Worm (Caenorhabditis elegans): ENCODE data around the gene gcsh-1.
A peak's percentile ranks its signal among the peaks of the same experiment; 100 is the strongest.
"Not testable (repeated sequence)": the region's sequence is repeated elsewhere in the genome, so short reads cannot be mapped to it uniquely, and the experiment has no call there.

gcsh-1 gene

DNA sequence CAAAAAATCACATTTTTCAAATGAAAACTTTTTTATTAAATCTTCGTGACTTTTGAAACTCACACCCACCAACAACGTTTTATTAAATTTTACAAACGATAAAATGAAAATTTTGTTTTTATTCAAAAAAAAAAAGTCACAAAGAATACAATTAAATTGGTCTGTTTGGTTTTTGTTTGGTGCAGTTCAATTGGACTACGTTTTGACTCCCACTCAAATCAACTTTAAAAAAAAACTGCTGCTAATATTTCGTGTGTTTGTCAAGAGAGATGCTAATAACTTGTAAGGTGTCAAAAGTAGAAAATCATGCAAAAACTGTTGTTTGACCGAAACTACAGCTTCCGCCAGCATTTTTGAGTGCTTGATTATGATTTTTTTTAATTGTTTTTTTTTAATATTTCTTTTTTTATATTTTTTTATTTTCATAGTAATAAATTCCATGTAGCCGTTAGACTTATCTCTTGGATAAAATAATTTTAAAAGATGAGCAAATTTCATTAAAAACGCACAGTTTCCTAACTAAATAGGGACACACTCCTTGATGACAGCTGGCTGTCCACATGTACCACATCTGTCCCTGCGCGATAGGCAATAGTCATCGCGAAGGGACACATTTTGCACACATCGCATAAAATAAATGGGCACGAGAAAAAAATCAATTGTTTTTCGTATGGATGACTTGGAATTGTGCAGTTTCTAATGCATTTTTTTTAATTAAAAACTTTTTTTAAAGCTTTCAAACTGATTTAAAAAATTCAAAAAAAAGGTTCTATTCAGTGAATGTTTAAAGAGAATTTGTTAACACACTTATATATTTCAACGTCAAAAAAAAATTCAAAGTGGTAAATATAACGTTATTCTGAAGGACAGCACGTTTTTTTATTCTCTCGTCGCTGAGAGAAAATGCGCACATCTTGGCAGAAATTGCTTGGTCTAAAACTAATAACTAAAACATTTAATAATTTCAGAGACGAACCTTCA, 10.7 kb upstream of the gcsh-1 start:
- TF ChIP-seq M03D4.4 (tag; optimal IDR thresholded peaks at IDR 0.05) (peak; percentile 68), lin-13 (tag; optimal IDR thresholded peaks at IDR 0.05) (peak; percentile 94), mls-2 (tag; optimal IDR thresholded peaks at IDR 0.05) (peak; percentile 62), snpc-4 (tag; optimal IDR thresholded peaks at IDR 0.05) (no peak), nhr-2 (tag; optimal IDR thresholded peaks at IDR 0.05) (peak; percentile 75), nhr-76 (tag; optimal IDR thresholded peaks at IDR 0.05) (peak; percentile 28), unc-120 (tag; optimal IDR thresholded peaks at IDR 0.05; ENCODE audit: poor library complexity, severe bottlenecking) (peak; percentile 93), drap-1 (GFP tag; optimal IDR thresholded peaks at IDR 0.05) (peak; percentile 96), mep-1 (tag; optimal IDR thresholded peaks at IDR 0.05) (peak; percentile 98), blmp-1 (tag; optimal IDR thresholded peaks at IDR 0.05) (peak; percentile 24), flh-1 (GFP tag; optimal IDR thresholded peaks at IDR 0.05) (no peak), lsy-2 (tag; optimal IDR thresholded peaks at IDR 0.05) (peak; percentile 91), ztf-11 (tag; optimal IDR thresholded peaks at IDR 0.05) (peak; percentile 96), elt-3 (tag; optimal IDR thresholded peaks at IDR 0.05) (peak; percentile 89), sptf-1 (tag; optimal IDR thresholded peaks at IDR 0.05) (peak; percentile 88), unc-62 (GFP tag; optimal IDR thresholded peaks at IDR 0.05) (peak; percentile 94), pha-4 (tag; optimal IDR thresholded peaks at IDR 0.05) (peak; percentile 99), ceh-83 (GFP tag; optimal IDR thresholded peaks at IDR 0.05) (peak; percentile 69), hlh-1 (tag; optimal IDR thresholded peaks at IDR 0.05) (peak; percentile 83), unc-39 (tag; optimal IDR thresholded peaks at IDR 0.05) (peak; percentile 80), ham-2 (GFP tag; optimal IDR thresholded peaks at IDR 0.05) (peak; percentile 8), elt-1 (tag; optimal IDR thresholded peaks at IDR 0.05; ENCODE audit: borderline replicate concordance, insufficient read depth) (peak; percentile 74), nhr-12 (tag; optimal IDR thresholded peaks at IDR 0.05) (peak; percentile 97), cnd-1 (tag; optimal IDR thresholded peaks at IDR 0.05) (peak; percentile 87), tbx-8 (GFP tag; optimal IDR thresholded peaks at IDR 0.05) (peak; percentile 39), ceh-43 (GFP tag; optimal IDR thresholded peaks at IDR 0.05) (peak; percentile 62), lin-32 (GFP tag; optimal IDR thresholded peaks at IDR 0.05) (peak; percentile 68), nhr-237 (tag; optimal IDR thresholded peaks at IDR 0.05) (peak; percentile 100), sem-2 (GFP tag; optimal IDR thresholded peaks at IDR 0.05) (no peak), mab-5 (tag; optimal IDR thresholded peaks at IDR 0.05) (peak; percentile 90), ces-1 (GFP tag; optimal IDR thresholded peaks at IDR 0.05) (peak; percentile 99), bed-3 (GFP tag; optimal IDR thresholded peaks at IDR 0.05) (no peak), nhr-28 (tag; optimal IDR thresholded peaks at IDR 0.05) (peak; percentile 11), zip-8 (tag; optimal IDR thresholded peaks at IDR 0.05) (no peak), ceh-39 (tag; optimal IDR thresholded peaks at IDR 0.05) (peak; percentile 97)

ce11 chrX:14525081-14525324, 10.1 kb upstream of the gcsh-1 start, which contains the start of gene nspc-17:
nspc-17 (minus strand) TSS chrX:14525181.
- TF ChIP-seq ces-1 (GFP tag; optimal IDR thresholded peaks at IDR 0.05); ceh-83 (GFP tag; optimal IDR thresholded peaks at IDR 0.05); elt-1 (tag; optimal IDR thresholded peaks at IDR 0.05; ENCODE audit: borderline replicate concordance, insufficient read depth): not testable (repeated sequence)

ce11 chrX:14523275-14523674, 8.4 kb upstream of the gcsh-1 start, which contains the start of gene nspc-16:
nspc-16 (plus strand) TSS chrX:14523575.
- no peak for TF ChIP-seq ceh-39 (tag; optimal IDR thresholded peaks at IDR 0.05)
- no peak for TF ChIP-seq sem-2 (GFP tag; optimal IDR thresholded peaks at IDR 0.05)
- no peak for TF ChIP-seq pha-4 (tag; optimal IDR thresholded peaks at IDR 0.05)
- TF ChIP-seq lsy-2 (tag; optimal IDR thresholded peaks at IDR 0.05) = no peak
- no peak for TF ChIP-seq snpc-4 (tag; optimal IDR thresholded peaks at IDR 0.05)
- TF ChIP-seq bed-3 (GFP tag; optimal IDR thresholded peaks at IDR 0.05) = no peak
- no peak for TF ChIP-seq drap-1 (GFP tag; optimal IDR thresholded peaks at IDR 0.05)
- no peak for TF ChIP-seq nhr-2 (tag; optimal IDR thresholded peaks at IDR 0.05)

Data from whole organism, mixed stage, embryonic.